Worm (Caenorhabditis elegans): ENCODE measurements around the gene F41C3.1.

The F41C3.1 gene

DNA sequence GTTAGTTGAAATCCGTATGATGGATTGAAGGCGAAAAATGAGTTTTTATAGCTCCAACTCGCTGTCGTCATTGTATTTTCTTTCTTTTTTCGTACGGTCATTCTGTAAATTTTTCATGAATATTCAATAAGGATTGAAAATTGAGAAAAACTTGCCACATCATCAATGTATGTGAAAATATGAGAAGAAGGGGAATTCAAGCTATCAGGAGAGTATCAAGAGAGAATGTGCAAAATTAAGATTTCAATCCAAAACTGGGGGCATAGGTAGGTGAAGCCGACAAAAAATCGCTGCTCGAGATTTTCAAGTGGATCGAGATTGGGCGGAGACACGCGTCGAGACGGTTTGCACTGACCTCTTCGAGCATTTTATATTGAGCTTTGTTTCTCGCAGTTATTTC, 32.3 kb downstream of the F41C3.1 start, which contains the start of gene nep-12:
Gene nep-12 (minus strand): TSS at position 101 of the 400 bp plus-strand sequence.
- no peak for TF ChIP-seq Y5F2A.4 (GFP tag; optimal IDR thresholded peaks at IDR 0.05)
- TF ChIP-seq lin-13 (GFP tag; optimal IDR thresholded peaks at IDR 0.05): no peak
- no peak for TF ChIP-seq mxl-3 (GFP tag; optimal IDR thresholded peaks at IDR 0.05)
- TF ChIP-seq nhr-237 (tag; optimal IDR thresholded peaks at IDR 0.05): no peak
- no peak for TF ChIP-seq nhr-25 (tag; optimal IDR thresholded peaks at IDR 0.05; ENCODE audit: borderline replicate concordance, insufficient read depth)
- TF ChIP-seq set-16 (GFP tag; IDR thresholded peaks at IDR 0.05): no peak

DNA sequence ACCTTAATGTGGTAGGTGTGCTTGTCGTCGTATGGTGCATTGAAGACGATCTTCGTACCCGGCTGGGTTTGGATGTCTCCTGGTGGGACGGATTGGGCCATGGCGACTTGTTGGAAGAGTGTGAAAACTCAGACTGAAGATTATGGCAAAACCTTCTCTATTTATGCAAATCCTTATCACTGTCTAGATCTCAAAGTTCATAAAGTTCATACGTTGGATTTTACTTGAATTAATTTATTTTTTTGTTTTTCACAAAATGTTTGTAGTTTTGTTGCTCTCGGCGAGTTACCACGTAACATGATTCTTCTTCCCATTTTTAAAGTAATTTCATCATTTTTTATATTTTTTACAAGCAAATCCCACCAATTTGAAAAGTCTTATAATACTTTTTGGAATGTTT, 34.1 kb downstream of the F41C3.1 start, which contains the start of gene msp-3:
Gene msp-3 (minus strand): TSS at position 101 of the 400 bp plus-strand sequence.
- no peak for TF ChIP-seq tra-1 (GFP tag; IDR thresholded peaks at IDR 0.05)
- TF ChIP-seq skn-1 (tag; optimal IDR thresholded peaks at IDR 0.05): no peak
- TF ChIP-seq hif-1 (tag; optimal IDR thresholded peaks at IDR 0.05): no peak
- no peak for TF ChIP-seq ztf-11 (tag; optimal IDR thresholded peaks at IDR 0.05)

DNA sequence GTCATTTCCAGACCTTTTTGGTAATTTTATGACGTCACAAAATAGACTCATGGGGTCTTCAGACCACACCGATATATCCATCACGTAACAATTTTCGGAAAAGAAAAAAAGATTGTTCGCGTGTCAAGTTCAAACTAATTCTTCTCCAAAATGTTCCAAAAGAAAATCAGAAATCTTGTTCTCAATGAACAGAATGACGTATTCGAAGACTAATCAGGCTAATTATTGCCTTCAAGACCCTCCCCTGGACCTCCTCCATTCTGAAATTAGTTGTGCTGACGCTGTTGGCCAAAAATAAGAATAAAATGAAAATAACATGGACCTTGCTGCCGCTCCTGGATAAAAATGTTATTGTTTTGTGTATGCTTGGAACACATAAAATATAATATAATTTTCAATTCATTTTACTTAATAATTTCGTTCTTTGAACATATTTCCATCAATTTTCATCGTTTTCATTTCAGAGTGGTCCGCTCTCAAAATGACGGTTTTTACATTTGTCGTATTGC, 37.8 kb downstream of the F41C3.1 start, which contains the start of gene F26G1.15:
Gene F26G1.15 (plus strand): TSS at position 459 of the 509 bp plus-strand sequence.
- TF ChIP-seq zfp-2 (tag; optimal IDR thresholded peaks at IDR 0.05): no peak
- TF ChIP-seq unc-62 (GFP tag; optimal IDR thresholded peaks at IDR 0.05 in 1 of 2): peak in 1 of 2 experiments; percentile 94
- no peak for TF ChIP-seq unc-62 (tag; optimal IDR thresholded peaks at IDR 0.05)
- peak; percentile 35 for TF ChIP-seq aha-1 (tag)
- no peak for TF ChIP-seq D1046.2 (GFP tag; IDR thresholded peaks at IDR 0.05)
- no peak for TF ChIP-seq mep-1 (tag; optimal IDR thresholded peaks at IDR 0.05)
- no peak for TF ChIP-seq madf-5 (GFP tag; IDR thresholded peaks at IDR 0.05)
- TF ChIP-seq mxl-2 (GFP tag; conservative IDR thresholded peaks at IDR 0.05): no peak
- TF ChIP-seq ztf-11 (tag; optimal IDR thresholded peaks at IDR 0.05): no peak
- no peak for TF ChIP-seq lin-29 (GFP tag; IDR thresholded peaks at IDR 0.05)
- no peak for TF ChIP-seq dve-1 (tag; optimal IDR thresholded peaks at IDR 0.05; ENCODE audit: insufficient read depth)
- no peak for TF ChIP-seq F26F4.8 (GFP tag; conservative IDR thresholded peaks at IDR 0.05)

DNA sequence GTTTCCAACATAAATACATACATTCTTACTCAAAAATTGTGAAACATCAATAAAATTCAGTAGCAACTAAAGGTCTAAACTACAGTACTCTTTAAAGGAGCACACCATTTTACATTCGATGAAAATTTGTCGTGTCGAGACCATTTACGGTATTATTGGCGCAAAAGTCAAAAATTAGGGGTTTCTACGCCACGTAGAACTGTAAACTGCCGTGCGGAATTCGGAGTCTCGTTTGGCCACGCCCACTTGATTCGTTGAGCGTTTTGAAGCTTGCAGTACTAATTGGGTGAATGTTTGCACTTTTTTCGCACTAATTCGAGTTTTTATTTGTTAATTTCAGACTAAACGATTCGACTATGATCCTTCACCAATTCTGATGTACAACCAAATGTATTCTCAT, 38.6 kb downstream of the F41C3.1 start:
- TF ChIP-seq spr-1 (tag; optimal IDR thresholded peaks at IDR 0.05) (peak; percentile 88), Y48G9A.11 (GFP tag; IDR thresholded peaks at IDR 0.05) (peak; percentile 87), F26F4.8 (GFP tag; conservative IDR thresholded peaks at IDR 0.05) (no peak), unc-130 (GFP tag; optimal IDR thresholded peaks at IDR 0.05) (no peak), spr-3 (GFP tag; optimal IDR thresholded peaks at IDR 0.05) (peak; percentile 91), Y105C5A.15 (GFP tag; IDR thresholded peaks at IDR 0.05) (no peak), T20F7.1 (GFP tag; optimal IDR thresholded peaks at IDR 0.05) (peak; percentile 79), lim-7 (GFP tag; IDR thresholded peaks at IDR 0.05) (no peak), fos-1 (tag; optimal IDR thresholded peaks at IDR 0.05) (no peak)

DNA sequence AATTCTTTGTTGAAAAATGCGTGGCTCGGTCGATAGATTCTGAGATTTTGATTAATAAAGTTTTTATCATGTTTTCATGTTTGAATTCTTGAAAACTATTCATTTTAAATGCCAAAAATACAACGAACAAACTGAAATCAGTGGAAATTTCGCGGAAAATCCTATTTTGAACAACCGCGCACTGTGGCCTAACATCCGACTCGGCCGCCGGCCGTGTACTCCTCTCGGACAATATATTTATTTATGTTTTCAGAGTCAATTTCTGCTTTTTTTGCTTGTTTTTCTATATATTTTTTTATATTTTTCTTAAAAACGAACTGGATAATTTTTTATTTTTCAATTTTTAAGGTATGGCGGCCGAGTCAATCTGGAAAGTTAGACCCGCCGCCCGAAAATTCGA, 39.2 kb downstream of the F41C3.1 start, which contains the start of gene F26G1.1:
Gene F26G1.1 (plus strand): TSS at position 347 of the 400 bp plus-strand sequence.
- no peak for TF ChIP-seq ceh-20 (GFP tag; IDR thresholded peaks at IDR 0.05)
- TF ChIP-seq aha-1 (tag): peak; percentile 38
- TF ChIP-seq Y5F2A.4 (GFP tag; optimal IDR thresholded peaks at IDR 0.05): no peak
- no peak for TF ChIP-seq lim-7 (GFP tag; IDR thresholded peaks at IDR 0.05)
- TF ChIP-seq lsy-2 (tag; optimal IDR thresholded peaks at IDR 0.05): no peak
- no peak for TF ChIP-seq php-3 (GFP tag; IDR thresholded peaks at IDR 0.05)
- TF ChIP-seq F37D6.2 (tag; optimal IDR thresholded peaks at IDR 0.05): no peak
- TF ChIP-seq rbr-2 (tag; optimal IDR thresholded peaks at IDR 0.05): peak; percentile 6
- TF ChIP-seq fos-1 (tag; optimal IDR thresholded peaks at IDR 0.05): no peak
- peak; percentile 91 for TF ChIP-seq ZK337.2 (GFP tag; IDR thresholded peaks at IDR 0.05)
- TF ChIP-seq daf-16 (GFP tag; optimal IDR thresholded peaks at IDR 0.05): no peak
- no peak for TF ChIP-seq daf-16 (tag; optimal IDR thresholded peaks at IDR 0.05)
- TF ChIP-seq nhr-77 (tag; optimal IDR thresholded peaks at IDR 0.05): no peak
- TF ChIP-seq daf-19 (GFP tag; conservative IDR thresholded peaks at IDR 0.05): no peak
- TF ChIP-seq set-16 (GFP tag; IDR thresholded peaks at IDR 0.05): no peak
- peak; percentile 48; the same call in 1 of the 2 replicates for TF ChIP-seq ceh-44 (GFP tag; IDR thresholded peaks at IDR 0.05)
- no peak for TF ChIP-seq zfp-3 (GFP tag; conservative IDR thresholded peaks at IDR 0.05)
- TF ChIP-seq madf-9 (GFP tag; conservative IDR thresholded peaks at IDR 0.05): peak; percentile 76
- no peak for TF ChIP-seq ceh-82 (tag; optimal IDR thresholded peaks at IDR 0.05)
- no peak for TF ChIP-seq skn-1 (tag; optimal IDR thresholded peaks at IDR 0.05)
- no peak for TF ChIP-seq mxl-3 (GFP tag; optimal IDR thresholded peaks at IDR 0.05)
- no peak for TF ChIP-seq attf-4 (tag; optimal IDR thresholded peaks at IDR 0.05)

All from whole organism, L4 larva.